Worm (Caenorhabditis elegans): Measurements from ENCODE around the gene F09F7.6.

DNA sequence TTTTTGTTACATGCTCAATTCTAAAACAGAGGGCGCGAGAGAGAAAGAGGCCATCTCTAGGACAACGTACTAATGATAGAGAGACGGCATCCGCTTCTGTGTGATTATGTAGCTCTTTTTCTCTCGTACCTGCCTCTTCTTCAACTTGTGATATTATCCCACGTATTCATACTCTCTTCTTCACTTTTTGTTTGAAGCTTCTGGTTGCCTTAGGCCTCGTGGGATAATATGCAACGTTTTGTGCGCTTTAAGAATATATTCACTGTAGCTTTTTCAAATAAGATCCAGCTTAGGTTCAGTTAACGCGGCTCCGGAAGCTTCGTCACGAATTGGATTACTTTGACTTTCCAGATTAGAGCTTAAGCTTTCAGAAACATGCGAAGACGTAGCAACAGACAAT lies 30.8 kb upstream of the F09F7.6 start, which contains the start of the genes F56D2.8 and uev-2:
- TF ChIP-seq ama-1 (optimal IDR thresholded peaks at IDR 0.05), result no peak
- TF ChIP-seq ceh-36 (tag; optimal IDR thresholded peaks at IDR 0.05), result no peak
- no peak for TF ChIP-seq ets-7 (tag; optimal IDR thresholded peaks at IDR 0.05)
- no peak for TF ChIP-seq tra-4 (tag; optimal IDR thresholded peaks at IDR 0.05)
